Worm (Caenorhabditis elegans): ENCODE measurements around the gene grl-27.

DNA sequence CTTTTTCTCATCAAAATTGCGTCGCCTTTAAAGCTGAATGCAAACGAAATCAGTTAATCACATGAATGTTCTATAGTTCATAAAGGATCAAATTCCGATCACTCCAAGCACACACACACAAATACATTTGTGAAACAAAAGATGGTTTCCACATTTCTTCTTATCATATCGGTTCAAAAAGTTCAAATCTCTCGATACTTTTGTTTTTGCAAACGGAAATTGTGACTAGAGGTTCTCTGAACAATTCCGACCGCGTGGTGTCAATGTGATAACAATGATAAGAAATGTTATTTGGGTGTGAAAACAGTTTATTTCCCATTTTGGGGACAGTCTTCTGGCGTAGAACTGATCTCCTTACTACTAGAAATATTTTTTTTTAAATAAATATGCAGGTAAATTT, 41.2 kb upstream of the grl-27 start:
- no peak for TF ChIP-seq C16A3.4 (tag; optimal IDR thresholded peaks at IDR 0.05)
- TF ChIP-seq mdl-1 (tag; optimal IDR thresholded peaks at IDR 0.05): peak in 1 of 2 experiments; percentile 58
- TF ChIP-seq skn-1 (tag; optimal IDR thresholded peaks at IDR 0.05): no peak
- no peak for TF ChIP-seq lir-3 (tag; optimal IDR thresholded peaks at IDR 0.05; ENCODE audit: poor library complexity)
- no peak for TF ChIP-seq nhr-19 (GFP tag; conservative IDR thresholded peaks at IDR 0.05)
- no peak for TF ChIP-seq ama-1 (optimal IDR thresholded peaks at IDR 0.05)
- no peak for TF ChIP-seq unc-30 (tag; optimal IDR thresholded peaks at IDR 0.05)
- no peak for TF ChIP-seq ztf-4 (tag; optimal IDR thresholded peaks at IDR 0.05)
- TF ChIP-seq nhr-11 (tag; optimal IDR thresholded peaks at IDR 0.05): no peak
- TF ChIP-seq tbx-2 (tag; optimal IDR thresholded peaks at IDR 0.05): no peak
- no peak for TF ChIP-seq lin-14 (GFP tag; optimal IDR thresholded peaks at IDR 0.05)
- TF ChIP-seq pqm-1 (tag; optimal IDR thresholded peaks at IDR 0.05): no peak
- TF ChIP-seq nhr-237 (tag; optimal IDR thresholded peaks at IDR 0.05): no peak
- TF ChIP-seq C04F5.9 (tag; optimal IDR thresholded peaks at IDR 0.05): no peak
